Worm (Caenorhabditis elegans) whole organism, L1 larva: Measurements from ENCODE around the gene F21A3.2.

Source experiments
- C04F5.9 ChIP-seq: sonication (generic microtip); optimal IDR thresholded peaks from 2 replicates; lab custom pipeline; 2016; ENCODE audit warnings: missing genetic modification characterization, missing compliant biosample characterization
- C16A3.4 ChIP-seq: fragments of 150-350 bp; optimal IDR thresholded peaks from 2 replicates; lab custom pipeline; 2014; ENCODE audit warnings: missing biosample characterization, missing genetic modification characterization
- Y116A8C.19 ChIP-seq: sonication (generic microtip); optimal IDR thresholded peaks from 2 replicates; lab custom pipeline; 2016; ENCODE audit warnings: missing compliant biosample characterization, missing genetic modification characterization, borderline replicate concordance
- aha-1 ChIP-seq: fragments of 150-350 bp; optimal IDR thresholded peaks from 2 replicates; lab custom pipeline; 2014; ENCODE audit warnings: missing biosample characterization, missing genetic modification characterization
- alr-1 ChIP-seq: fragments of 200-800 bp; sonication (Bioruptor generic); optimal IDR thresholded peaks from 2 replicates; lab custom pipeline; 2018; ENCODE audit warnings: borderline replicate concordance, mild to moderate bottlenecking, missing genetic modification characterization, missing compliant biosample characterization
- ama-1 ChIP-seq: fragments of 150-350 bp; optimal IDR thresholded peaks from 2 replicates; lab custom pipeline; 2014
- blmp-1 ChIP-seq: fragments of 150-350 bp; optimal IDR thresholded peaks from 2 replicates; lab custom pipeline; 2014; ENCODE audit warnings: missing biosample characterization, missing genetic modification characterization
- ceh-63 ChIP-seq: fragments of 200-800 bp; sonication (Bioruptor generic); optimal IDR thresholded peaks from 2 replicates; lab custom pipeline; 2018; ENCODE audit warnings: mild to moderate bottlenecking, missing genetic modification characterization, missing compliant biosample characterization
- ceh-8 ChIP-seq: fragments of 200-800 bp; sonication (Bioruptor generic); optimal IDR thresholded peaks from 2 replicates; lab custom pipeline; 2018; ENCODE audit warnings: mild to moderate bottlenecking, missing genetic modification characterization, moderate library complexity, missing compliant biosample characterization
- ceh-90 ChIP-seq: sonication (generic microtip); optimal IDR thresholded peaks from 2 replicates; lab custom pipeline; 2016; ENCODE audit warnings: missing genetic modification characterization, missing compliant biosample characterization
- ces-1 ChIP-seq: fragments of 150-350 bp; optimal IDR thresholded peaks from 2 replicates; lab custom pipeline; 2014; ENCODE audit warnings: missing biosample characterization, missing genetic modification reagents, missing genetic modification characterization
- dpl-1 ChIP-seq, 3 experiments: fragments of 150-350 bp in 2 of 3; sonication (generic microtip) in 1 of 3; optimal IDR thresholded peaks; 2 replicates each; lab custom pipeline; 2014 to 2017; ENCODE audit warnings: missing biosample characterization in 3 of 3, missing genetic modification characterization in 3 of 3, missing genetic modification reagents in 3 of 3
- efl-1 ChIP-seq, 4 experiments: fragments of 150-350 bp; optimal IDR thresholded peaks in 3 of 4; peaks in 1 of 4; 1 replicate in 1 of 4; 2 replicates in 3 of 4; lab custom pipeline; 2014; ENCODE audit warnings: missing biosample characterization in 2 of 4, missing genetic modification characterization in 2 of 4, missing genetic modification reagents in 2 of 4
- efl-3 ChIP-seq: fragments of 200-800 bp; sonication (Bioruptor generic); optimal IDR thresholded peaks from 2 replicates; lab custom pipeline; 2018; ENCODE audit warnings: mild to moderate bottlenecking, missing genetic modification characterization, missing compliant biosample characterization
- egl-13 ChIP-seq: sonication (generic microtip); optimal IDR thresholded peaks from 2 replicates; lab custom pipeline; 2016; ENCODE audit warnings: missing genotype, missing genetic modification reagents, missing genetic modification characterization, missing compliant biosample characterization
- elt-2 ChIP-seq: sonication (generic microtip); optimal IDR thresholded peaks from 2 replicates; lab custom pipeline; 2016; ENCODE audit warnings: missing genetic modification characterization, mild to moderate bottlenecking, inconsistent platforms, missing compliant biosample characterization, missing genetic modification reagents
- elt-3 ChIP-seq, 6 experiments: fragments of 150-350 bp in 1 of 6; sonication (generic microtip); optimal IDR thresholded peaks; 2 replicates each; lab custom pipeline; 2017 to 2018; ENCODE audit warnings: missing biosample characterization in 6 of 6, missing genetic modification characterization in 6 of 6, inconsistent platforms in 1 of 6
- ets-5 ChIP-seq: fragments of 200-800 bp; sonication (Bioruptor generic); IDR thresholded peaks from 2 replicates; pipeline ENCODE4 v1.3.6; 2022; ENCODE audit warnings: missing genetic modification characterization, missing compliant biosample characterization
- fkh-10 ChIP-seq: sonication (generic microtip); optimal IDR thresholded peaks from 2 replicates; lab custom pipeline; 2017; ENCODE audit warnings: missing biosample characterization, missing genetic modification reagents, missing genetic modification characterization
- fkh-4 ChIP-seq: sonication (generic microtip); optimal IDR thresholded peaks from 2 replicates; lab custom pipeline; 2016; ENCODE audit warnings: missing compliant biosample characterization, missing genetic modification characterization, borderline replicate concordance
- fos-1 ChIP-seq: fragments of 150-350 bp; optimal IDR thresholded peaks from 2 replicates; lab custom pipeline; 2014; ENCODE audit warnings: missing biosample characterization, missing genetic modification characterization
- hlh-4 ChIP-seq: sonication (generic microtip); optimal IDR thresholded peaks from 2 replicates; lab custom pipeline; 2016; ENCODE audit warnings: mild to moderate bottlenecking, missing genetic modification characterization, missing compliant biosample characterization
- hpl-2 ChIP-seq: fragments of 150-350 bp; optimal IDR thresholded peaks from 2 replicates; lab custom pipeline; 2014; ENCODE audit warnings: missing biosample characterization, missing genetic modification reagents, missing genetic modification characterization
- isw-1 ChIP-seq: fragments of 200-800 bp; sonication (Bioruptor generic); IDR thresholded peaks from 2 replicates; pipeline ENCODE4 v1.3.6; 2022; ENCODE audit warnings: missing genetic modification characterization, missing compliant biosample characterization
- jun-1 ChIP-seq: fragments of 150-350 bp; optimal IDR thresholded peaks from 2 replicates; lab custom pipeline; 2014; ENCODE audit warnings: missing biosample characterization, missing genetic modification reagents, missing genetic modification characterization
- lin-13 ChIP-seq: fragments of 150-350 bp; optimal IDR thresholded peaks from 2 replicates; lab custom pipeline; 2014; ENCODE audit warnings: missing biosample characterization, missing genetic modification reagents, missing genetic modification characterization
- lin-14 ChIP-seq: fragments of 200-800 bp; sonication (Bioruptor generic); optimal IDR thresholded peaks from 2 replicates; lab custom pipeline; 2018; ENCODE audit warnings: mild to moderate bottlenecking, missing genetic modification characterization, moderate library complexity, missing compliant biosample characterization
- lir-3 ChIP-seq: sonication (generic microtip); optimal IDR thresholded peaks from 2 replicates; lab custom pipeline; 2016; ENCODE audit warnings: mild to moderate bottlenecking, missing genetic modification characterization, moderate library complexity, missing compliant biosample characterization; ENCODE audit not compliant: poor library complexity
- mab-9 ChIP-seq: fragments of 200-800 bp; sonication (Bioruptor generic); IDR thresholded peaks from 2 replicates; pipeline ENCODE4 v1.3.6; 2022; ENCODE audit warnings: missing genetic modification reagents, missing genetic modification characterization, missing compliant biosample characterization
- mdl-1 ChIP-seq, 2 experiments: fragments of 150-350 bp; optimal IDR thresholded peaks; 2 replicates each; lab custom pipeline; 2014 to 2017; ENCODE audit warnings: missing biosample characterization in 2 of 2, missing genetic modification characterization in 2 of 2, inconsistent platforms in 1 of 2
- mef-2 ChIP-seq: fragments of 150-350 bp; optimal IDR thresholded peaks from 2 replicates; lab custom pipeline; 2014; ENCODE audit warnings: missing biosample characterization, missing genetic modification characterization
- nhr-11 ChIP-seq: fragments of 150-350 bp; optimal IDR thresholded peaks from 2 replicates; lab custom pipeline; 2014; ENCODE audit warnings: missing biosample characterization, missing genetic modification characterization
- nhr-12 ChIP-seq: sonication (generic microtip); optimal IDR thresholded peaks from 2 replicates; lab custom pipeline; 2017; ENCODE audit warnings: missing biosample characterization, missing genetic modification characterization
- nhr-19 ChIP-seq: fragments of 200-800 bp; sonication (Bioruptor generic); conservative IDR thresholded peaks from 2 replicates; pipeline ENCODE4 v1.3.6; 2022; ENCODE audit warnings: missing genetic modification characterization, missing compliant biosample characterization
- nhr-20 ChIP-seq: sonication (generic microtip); optimal IDR thresholded peaks from 2 replicates; lab custom pipeline; 2016; ENCODE audit warnings: mild to moderate bottlenecking, missing genetic modification characterization, missing compliant biosample characterization
- nhr-237 ChIP-seq: fragments of 150-350 bp; optimal IDR thresholded peaks from 2 replicates; lab custom pipeline; 2014; ENCODE audit warnings: missing biosample characterization, missing genetic modification characterization
- nhr-28 ChIP-seq: fragments of 150-350 bp; optimal IDR thresholded peaks from 2 replicates; lab custom pipeline; 2014; ENCODE audit warnings: missing biosample characterization, missing genetic modification characterization
- nhr-71 ChIP-seq: sonication (generic microtip); optimal IDR thresholded peaks from 2 replicates; lab custom pipeline; 2016; ENCODE audit warnings: mild to moderate bottlenecking, missing genetic modification characterization, moderate library complexity, missing compliant biosample characterization
- nhr-85 ChIP-seq: sonication (generic microtip); peaks from one replicate; lab custom pipeline; 2016; ENCODE audit warnings: missing genetic modification characterization, inconsistent platforms, missing compliant biosample characterization
- nhr-90 ChIP-seq: sonication (generic microtip); optimal IDR thresholded peaks from 2 replicates; lab custom pipeline; 2016; ENCODE audit warnings: mild to moderate bottlenecking, missing genetic modification characterization, missing compliant biosample characterization; ENCODE audit not compliant: poor library complexity
- pag-3 ChIP-seq: sonication (generic microtip); optimal IDR thresholded peaks from 2 replicates; lab custom pipeline; 2017; ENCODE audit warnings: missing genetic modification characterization, mild to moderate bottlenecking, missing compliant biosample characterization, antibody characterized with exemption, borderline replicate concordance; ENCODE audit not compliant: insufficient read depth
- rnt-1 ChIP-seq: sonication (generic microtip); optimal IDR thresholded peaks from 2 replicates; lab custom pipeline; 2016; ENCODE audit warnings: mild to moderate bottlenecking, missing genetic modification characterization, moderate library complexity, missing compliant biosample characterization
- snpc-4 ChIP-seq: fragments of 150-350 bp; optimal IDR thresholded peaks from 2 replicates; lab custom pipeline; 2014; ENCODE audit warnings: missing biosample characterization, missing genetic modification characterization
- snu-23 ChIP-seq: sonication (generic microtip); optimal IDR thresholded peaks from 2 replicates; lab custom pipeline; 2016; ENCODE audit warnings: missing genetic modification characterization, missing compliant biosample characterization
- tbx-2 ChIP-seq: sonication (generic microtip); optimal IDR thresholded peaks from 2 replicates; lab custom pipeline; 2016; ENCODE audit warnings: missing genetic modification characterization, missing compliant biosample characterization
- tlp-1 ChIP-seq: fragments of 150-350 bp; optimal IDR thresholded peaks from 2 replicates; lab custom pipeline; 2014; ENCODE audit warnings: missing biosample characterization, missing genetic modification characterization
- unc-130 ChIP-seq: fragments of 150-350 bp; optimal IDR thresholded peaks from 2 replicates; lab custom pipeline; 2017; ENCODE audit warnings: missing biosample characterization, missing genetic modification characterization, inconsistent platforms
- unc-30 ChIP-seq: sonication (generic microtip); optimal IDR thresholded peaks from 2 replicates; lab custom pipeline; 2017; ENCODE audit warnings: missing biosample characterization, missing genetic modification characterization
- unc-62 ChIP-seq: fragments of 150-350 bp; optimal IDR thresholded peaks from 2 replicates; lab custom pipeline; 2014; ENCODE audit warnings: missing biosample characterization, missing genetic modification reagents, missing genetic modification characterization
- unc-98 ChIP-seq: fragments of 200-800 bp; sonication (Bioruptor generic); IDR thresholded peaks from 2 replicates; pipeline ENCODE4 v1.3.6; 2022; ENCODE audit warnings: missing genetic modification characterization, missing compliant biosample characterization
- xbp-1 ChIP-seq: sonication (generic microtip); optimal IDR thresholded peaks from 2 replicates; lab custom pipeline; 2016; ENCODE audit warnings: missing genetic modification characterization, missing compliant biosample characterization
- zip-4 ChIP-seq: fragments of 200-800 bp; sonication (Bioruptor generic); optimal IDR thresholded peaks from 2 replicates; lab custom pipeline; 2018; ENCODE audit warnings: mild to moderate bottlenecking, missing genetic modification characterization, moderate library complexity, missing compliant biosample characterization
- ztf-4 ChIP-seq: fragments of 150-350 bp; optimal IDR thresholded peaks from 2 replicates; lab custom pipeline; 2014; ENCODE audit warnings: missing biosample characterization, missing genetic modification characterization

The F21A3.2 gene

DNA sequence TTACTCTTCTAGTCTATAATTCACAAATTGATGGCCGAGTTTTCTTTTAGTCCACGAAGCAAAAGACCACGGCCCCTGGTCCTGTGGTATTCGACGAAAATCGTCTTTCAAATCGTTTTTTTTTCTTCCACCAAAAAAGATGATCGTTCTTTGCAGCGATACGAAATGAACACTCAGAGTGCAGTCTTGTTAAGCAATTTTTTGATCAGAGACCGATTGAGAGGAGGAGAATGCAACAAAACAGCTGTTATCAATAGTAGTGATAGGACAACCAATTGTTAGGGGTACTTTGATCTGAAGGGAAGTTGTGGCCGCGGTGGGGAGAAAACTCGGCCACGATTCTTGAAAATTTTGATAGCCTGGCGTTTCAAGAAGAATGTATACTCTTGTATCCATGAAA lies 30.2 kb upstream of the F21A3.2 start:
- TF ChIP-seq efl-3 (GFP tag; lab: Kevin White, UChicago): no peak
- TF ChIP-seq fkh-10 (GFP tag; lab: Kevin White, UChicago): no peak
- TF ChIP-seq lin-13 (GFP tag; lab: Kevin White, UChicago): no peak
- TF ChIP-seq mdl-1 (tag; optimal IDR thresholded peaks at IDR 0.05; lab: Kevin White, UChicago): peak in 1 of 2 experiments; percentile 70
- peak; percentile 18 for TF ChIP-seq C16A3.4 (tag; lab: Kevin White, UChicago)
- TF ChIP-seq lir-3 (tag; lab: Kevin White, UChicago): peak; percentile 16
- TF ChIP-seq xbp-1: peak; percentile 7
- no peak for TF ChIP-seq hlh-4
- TF ChIP-seq unc-98: no peak
- TF ChIP-seq unc-30 (tag; lab: Kevin White, UChicago): no peak
- TF ChIP-seq nhr-12 (tag; lab: Kevin White, UChicago): no peak
- no peak for TF ChIP-seq fkh-4 (tag; lab: Kevin White, UChicago)
- TF ChIP-seq nhr-85 (tag; lab: Kevin White, UChicago): peak; percentile 45
- peak in 4 of 6 experiments; percentile 48 to 90 (median 60) for TF ChIP-seq elt-3 (tag; optimal IDR thresholded peaks at IDR 0.05; lab: Kevin White, UChicago)
- TF ChIP-seq nhr-20 (tag; lab: Kevin White, UChicago): peak; percentile 93
- TF ChIP-seq Y116A8C.19 (tag; lab: Kevin White, UChicago): no peak
- TF ChIP-seq rnt-1 (tag; lab: Kevin White, UChicago): peak; percentile 87
- TF ChIP-seq ztf-4 (tag; lab: Kevin White, UChicago): peak; percentile 59
- TF ChIP-seq blmp-1 (tag; lab: Kevin White, UChicago): peak; percentile 43
- TF ChIP-seq ceh-8: no peak
- TF ChIP-seq nhr-19: peak; percentile 98
- peak; percentile 54 for TF ChIP-seq snu-23 (GFP tag; lab: Kevin White, UChicago)
- no peak for TF ChIP-seq ces-1 (GFP tag; lab: Kevin White, UChicago)
- TF ChIP-seq fos-1 (tag; lab: Kevin White, UChicago): no peak
- TF ChIP-seq zip-4 (GFP tag; lab: Kevin White, UChicago): no peak
- peak; percentile 86 for TF ChIP-seq nhr-71 (tag; lab: Kevin White, UChicago)
- TF ChIP-seq C04F5.9 (tag; lab: Kevin White, UChicago): no peak
- TF ChIP-seq ets-5 (GFP tag; lab: Robert Waterston, UW): no peak
- no peak for TF ChIP-seq snpc-4 (tag; lab: Kevin White, UChicago)
- TF ChIP-seq hpl-2 (GFP tag; lab: Kevin White, UChicago): no peak
- TF ChIP-seq unc-130 (tag; lab: Kevin White, UChicago): peak; percentile 52
- peak; percentile 72 for TF ChIP-seq lin-14
- TF ChIP-seq dpl-1 (GFP tag; optimal IDR thresholded peaks at IDR 0.05; lab: Kevin White, UChicago): peak in 1 of 3 experiments; percentile 13
- TF ChIP-seq tbx-2 (tag; lab: Kevin White, UChicago): peak; percentile 45
- no peak for TF ChIP-seq mab-9 (GFP tag; lab: Robert Waterston, UW)
- peak in 1 of 2 experiments; percentile 35 for TF ChIP-seq efl-1 (optimal IDR thresholded peaks at IDR 0.05; lab: Kevin White, UChicago)
- peak; percentile 23 to 82 for TF ChIP-seq efl-1 (GFP tag; optimal IDR thresholded peaks at IDR 0.05 in 1 of 2; lab: Kevin White, UChicago)
- no peak for TF ChIP-seq aha-1 (tag; lab: Kevin White, UChicago)
- TF ChIP-seq jun-1: no peak
- no peak for TF ChIP-seq nhr-237 (tag; lab: Kevin White, UChicago)
- no peak for TF ChIP-seq nhr-28 (tag; lab: Kevin White, UChicago)
- TF ChIP-seq ceh-90: no peak
- no peak for TF ChIP-seq tlp-1 (tag; lab: Kevin White, UChicago)
- no peak for TF ChIP-seq isw-1 (GFP tag; lab: Robert Waterston, UW)
- TF ChIP-seq nhr-11: no peak
- no peak for TF ChIP-seq ceh-63 (GFP tag; lab: Kevin White, UChicago)
- no peak for TF ChIP-seq pag-3 (tag; lab: Kevin White, UChicago)
- TF ChIP-seq mef-2 (tag; lab: Kevin White, UChicago): no peak
- no peak for TF ChIP-seq ama-1 (lab: Kevin White, UChicago)
- no peak for TF ChIP-seq egl-13 (tag; lab: Kevin White, UChicago)
- no peak for TF ChIP-seq unc-62 (GFP tag; lab: Kevin White, UChicago)
- peak; percentile 64 for TF ChIP-seq elt-2 (tag; lab: Kevin White, UChicago)
- TF ChIP-seq nhr-90 (tag; lab: Kevin White, UChicago): peak; percentile 35
- TF ChIP-seq alr-1 (tag; lab: Kevin White, UChicago): no peak
